Worm (Caenorhabditis elegans) whole organism, L3 larva: Measurements from ENCODE around the gene nmur-1.

Source experiments
- ZK546.5 ChIP-seq: sonication (generic microtip); optimal IDR thresholded peaks from 2 replicates; lab custom pipeline; 2017; ENCODE audit warnings: missing biosample characterization, missing genetic modification characterization
- aly-2 ChIP-seq: fragments of 150-350 bp; optimal IDR thresholded peaks from 2 replicates; lab custom pipeline; 2014; ENCODE audit warnings: missing biosample characterization, missing genetic modification characterization
- ama-1 ChIP-seq: fragments of 150-350 bp; optimal IDR thresholded peaks from 2 replicates; lab custom pipeline; 2018
- ceh-28 ChIP-seq: fragments of 150-350 bp; optimal IDR thresholded peaks from 2 replicates; lab custom pipeline; 2014; ENCODE audit warnings: missing biosample characterization, missing genetic modification reagents, missing genetic modification characterization
- ceh-82 ChIP-seq: fragments of 150-350 bp; optimal IDR thresholded peaks from 2 replicates; lab custom pipeline; 2014; ENCODE audit warnings: missing biosample characterization, missing genetic modification characterization
- elt-1 ChIP-seq: fragments of 150-350 bp; optimal IDR thresholded peaks from 2 replicates; lab custom pipeline; 2014; ENCODE audit warnings: missing biosample characterization, missing genetic modification characterization
- elt-2 ChIP-seq: sonication (generic microtip); optimal IDR thresholded peaks from 2 replicates; lab custom pipeline; 2016; ENCODE audit warnings: missing genetic modification reagents, mild to moderate bottlenecking, missing genetic modification characterization, missing compliant biosample characterization
- elt-3 ChIP-seq, 3 experiments: fragments of 150-350 bp in 1 of 3; sonication (generic microtip) in 2 of 3; optimal IDR thresholded peaks; 2 replicates in 2 of 3; 4 replicates in 1 of 3; lab custom pipeline; 2014 to 2017; ENCODE audit warnings: missing biosample characterization in 3 of 3, missing genetic modification characterization in 3 of 3
- eor-1 ChIP-seq, 2 experiments: fragments of 150-350 bp; optimal IDR thresholded peaks; 2 replicates each; lab custom pipeline; 2014 to 2018; ENCODE audit warnings: missing biosample characterization in 2 of 2, missing genetic modification characterization in 2 of 2
- fkh-10 ChIP-seq: sonication (generic microtip); optimal IDR thresholded peaks from 2 replicates; lab custom pipeline; 2017; ENCODE audit warnings: missing biosample characterization, missing genetic modification reagents, missing genetic modification characterization
- fos-1 ChIP-seq: fragments of 150-350 bp; optimal IDR thresholded peaks from 2 replicates; lab custom pipeline; 2014; ENCODE audit warnings: missing biosample characterization, missing genetic modification characterization
- hmg-11 ChIP-seq: sonication (generic microtip); optimal IDR thresholded peaks from 2 replicates; lab custom pipeline; 2016; ENCODE audit warnings: missing genetic modification characterization, missing compliant biosample characterization
- jun-1 ChIP-seq: fragments of 150-350 bp; optimal IDR thresholded peaks from 2 replicates; lab custom pipeline; 2014; ENCODE audit warnings: missing biosample characterization, missing genetic modification reagents, missing genetic modification characterization
- lin-15B ChIP-seq: fragments of 150-350 bp; optimal IDR thresholded peaks from 2 replicates; lab custom pipeline; 2014; ENCODE audit warnings: missing biosample characterization, missing genetic modification characterization
- lin-39 ChIP-seq: fragments of 150-350 bp; optimal IDR thresholded peaks from 2 replicates; lab custom pipeline; 2018; ENCODE audit warnings: missing biosample characterization, missing genetic modification reagents, missing genetic modification characterization
- lsy-12 ChIP-seq: sonication (generic microtip); optimal IDR thresholded peaks from 2 replicates; lab custom pipeline; 2016; ENCODE audit warnings: mild to moderate bottlenecking, missing genetic modification characterization, missing compliant biosample characterization
- mdl-1 ChIP-seq: fragments of 150-350 bp; optimal IDR thresholded peaks from 2 replicates; lab custom pipeline; 2014; ENCODE audit warnings: missing biosample characterization, missing genetic modification characterization
- nfya-1 ChIP-seq: sonication (generic microtip); optimal IDR thresholded peaks from 2 replicates; lab custom pipeline; 2017; ENCODE audit warnings: missing genetic modification characterization, mild to moderate bottlenecking, missing compliant biosample characterization, antibody characterized with exemption, moderate library complexity; ENCODE audit not compliant: insufficient read depth
- nhr-11 ChIP-seq: fragments of 150-350 bp; optimal IDR thresholded peaks from 2 replicates; lab custom pipeline; 2014; ENCODE audit warnings: missing biosample characterization, missing genetic modification characterization
- nhr-12 ChIP-seq: fragments of 150-350 bp; optimal IDR thresholded peaks from 2 replicates; lab custom pipeline; 2014; ENCODE audit warnings: missing biosample characterization, missing genetic modification characterization
- nhr-23 ChIP-seq: fragments of 150-350 bp; optimal IDR thresholded peaks from 2 replicates; lab custom pipeline; 2014; ENCODE audit warnings: missing biosample characterization, missing genetic modification reagents, missing genetic modification characterization
- nhr-237 ChIP-seq: fragments of 150-350 bp; optimal IDR thresholded peaks from 2 replicates; lab custom pipeline; 2014; ENCODE audit warnings: missing biosample characterization, missing genetic modification characterization
- nhr-43 ChIP-seq: sonication (generic microtip); optimal IDR thresholded peaks from 2 replicates; lab custom pipeline; 2016; ENCODE audit warnings: mild to moderate bottlenecking, missing genetic modification characterization, missing compliant biosample characterization; ENCODE audit not compliant: poor library complexity, severe bottlenecking
- nhr-77 ChIP-seq: fragments of 150-350 bp; optimal IDR thresholded peaks from 2 replicates; lab custom pipeline; 2014; ENCODE audit warnings: missing biosample characterization, missing genetic modification characterization
- pha-4 ChIP-seq: fragments of 150-350 bp; optimal IDR thresholded peaks from 2 replicates; lab custom pipeline; 2014; ENCODE audit warnings: missing biosample characterization, missing genetic modification reagents, missing genetic modification characterization
- pqm-1 ChIP-seq: fragments of 150-350 bp; optimal IDR thresholded peaks from 2 replicates; lab custom pipeline; 2017; ENCODE audit warnings: missing biosample characterization, missing genetic modification characterization, inconsistent platforms
- skn-1 ChIP-seq: fragments of 150-350 bp; optimal IDR thresholded peaks from 2 replicates; lab custom pipeline; 2014; ENCODE audit warnings: missing biosample characterization, missing genetic modification characterization
- snpc-4 ChIP-seq: fragments of 150-350 bp; optimal IDR thresholded peaks from 2 replicates; lab custom pipeline; 2014; ENCODE audit warnings: missing biosample characterization, missing genetic modification characterization
- tbx-2 ChIP-seq: sonication (generic microtip); optimal IDR thresholded peaks from 2 replicates; lab custom pipeline; 2016; ENCODE audit warnings: mild to moderate bottlenecking, missing genetic modification characterization, missing compliant biosample characterization
- unc-39 ChIP-seq: sonication (generic microtip); optimal IDR thresholded peaks from 4 replicates; lab custom pipeline; 2017; ENCODE audit warnings: missing biosample characterization, missing genetic modification characterization
- unc-62 ChIP-seq: fragments of 150-350 bp; sonication (generic microtip); optimal IDR thresholded peaks from 4 replicates; lab custom pipeline; 2014; ENCODE audit warnings: missing biosample characterization, missing genetic modification reagents, missing genetic modification characterization
- ztf-11 ChIP-seq: fragments of 150-350 bp; optimal IDR thresholded peaks from 2 replicates; lab custom pipeline; 2014; ENCODE audit warnings: missing biosample characterization, missing genetic modification characterization
- ztf-4 ChIP-seq: fragments of 150-350 bp; optimal IDR thresholded peaks from 2 replicates; lab custom pipeline; 2014; ENCODE audit warnings: missing biosample characterization, missing genetic modification characterization

The nmur-1 gene

DNA sequence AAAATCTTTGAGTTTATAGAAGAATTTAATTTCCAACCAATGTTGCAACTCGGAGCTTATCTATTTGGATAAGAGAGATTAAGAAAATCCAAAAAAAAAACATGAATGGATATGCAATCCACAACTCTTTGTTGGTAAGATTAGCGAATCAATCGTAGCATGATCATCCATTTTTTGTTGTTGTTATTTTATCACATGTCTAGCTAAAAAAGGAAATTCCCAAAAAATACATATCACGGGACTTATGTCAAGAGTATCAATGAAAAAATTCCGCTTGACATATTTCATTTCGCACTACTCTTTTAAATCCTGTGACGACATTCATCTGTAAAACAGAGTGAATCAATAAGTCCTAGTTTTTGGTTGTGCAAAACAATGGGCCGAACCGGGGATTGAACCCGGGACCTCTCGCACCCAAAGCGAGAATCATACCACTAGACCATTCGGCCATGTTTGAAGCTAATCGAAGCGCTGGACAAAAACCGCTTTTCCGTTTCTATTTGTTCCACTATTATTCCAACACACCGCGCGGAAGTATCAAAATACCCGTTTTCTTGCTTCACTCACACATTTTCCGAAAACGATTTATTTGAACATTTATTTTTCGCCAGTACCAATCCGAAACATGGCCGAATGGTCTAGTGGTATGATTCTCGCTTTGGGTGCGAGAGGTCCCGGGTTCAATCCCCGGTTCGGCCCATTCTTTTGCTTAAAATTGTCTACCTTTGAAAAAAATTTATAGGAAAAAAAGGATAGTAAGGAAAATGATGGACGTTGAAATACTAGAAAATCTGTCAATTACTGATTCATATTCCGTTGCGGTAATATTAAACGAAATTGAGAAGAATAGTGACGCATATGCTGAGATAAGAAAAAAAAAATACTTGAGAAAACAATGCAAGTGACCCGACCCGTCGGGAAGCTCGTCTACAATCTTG, 11.4 kb upstream of the nmur-1 start (continued):
- TF ChIP-seq jun-1 (tag; lab: Kevin White, UChicago) = peak; percentile 10

DNA sequence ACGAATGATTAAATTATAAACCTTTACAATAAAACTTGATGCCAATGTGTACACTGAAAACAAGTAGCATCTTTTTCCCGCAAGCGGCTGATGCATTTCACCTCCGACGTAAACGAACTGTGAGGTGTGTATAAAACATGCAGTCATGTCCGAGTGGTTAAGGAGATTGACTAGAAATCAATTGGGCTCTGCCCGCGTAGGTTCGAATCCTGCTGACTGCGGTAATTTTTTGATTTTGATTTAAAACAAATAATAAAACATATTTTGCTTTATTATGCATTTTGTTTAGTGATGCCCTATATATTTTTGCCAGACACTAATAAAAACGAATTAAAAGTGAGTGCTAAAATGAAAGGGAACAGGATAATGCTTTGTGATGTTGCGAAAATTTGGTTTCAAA, 9.3 kb upstream of the nmur-1 start:
- TF ChIP-seq snpc-4 (no peak), elt-3 (tag; optimal IDR thresholded peaks at IDR 0.05; lab: Kevin White, UChicago) (peak in 1 of 3 experiments; percentile 35), elt-2 (tag; lab: Kevin White, UChicago) (peak; percentile 13), lin-39 (peak; percentile 26), nfya-1 (tag; lab: Kevin White, UChicago) (peak; percentile 25), pha-4 (tag; lab: Kevin White, UChicago) (peak; percentile 57), nhr-43 (tag; lab: Kevin White, UChicago) (no peak), nhr-237 (no peak), ceh-28 (tag; lab: Kevin White, UChicago) (peak; percentile 16), hmg-11 (tag; lab: Kevin White, UChicago) (peak; percentile 43), aly-2 (tag; lab: Kevin White, UChicago) (no peak), eor-1 (tag; optimal IDR thresholded peaks at IDR 0.05; lab: Kevin White, UChicago) (no peak), pqm-1 (tag; lab: Kevin White, UChicago) (peak; percentile 10), nhr-77 (no peak)

DNA sequence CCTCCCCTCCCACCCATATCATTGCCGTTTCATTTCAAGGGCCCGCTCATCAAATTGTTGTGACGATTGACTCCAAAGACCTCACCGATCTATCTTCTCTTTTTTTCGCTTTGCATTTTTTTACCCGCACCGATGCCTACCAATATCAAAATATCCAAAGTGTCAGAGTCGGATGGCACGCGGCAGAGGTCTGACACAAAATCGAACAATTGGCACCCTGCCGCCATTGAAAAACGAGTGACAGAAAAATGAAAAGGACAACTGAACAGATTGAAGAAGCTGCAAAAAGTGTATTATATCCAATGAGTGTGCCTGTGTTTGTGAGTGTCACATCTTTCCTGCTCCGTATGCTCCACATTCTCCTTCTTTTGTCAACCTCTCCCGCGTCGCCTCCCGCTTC, 5.7 kb downstream of the nmur-1 start:
- TF ChIP-seq ama-1 (lab: Kevin White, UChicago) = no peak
- TF ChIP-seq nfya-1 (tag; lab: Kevin White, UChicago) = peak; percentile 26

DNA sequence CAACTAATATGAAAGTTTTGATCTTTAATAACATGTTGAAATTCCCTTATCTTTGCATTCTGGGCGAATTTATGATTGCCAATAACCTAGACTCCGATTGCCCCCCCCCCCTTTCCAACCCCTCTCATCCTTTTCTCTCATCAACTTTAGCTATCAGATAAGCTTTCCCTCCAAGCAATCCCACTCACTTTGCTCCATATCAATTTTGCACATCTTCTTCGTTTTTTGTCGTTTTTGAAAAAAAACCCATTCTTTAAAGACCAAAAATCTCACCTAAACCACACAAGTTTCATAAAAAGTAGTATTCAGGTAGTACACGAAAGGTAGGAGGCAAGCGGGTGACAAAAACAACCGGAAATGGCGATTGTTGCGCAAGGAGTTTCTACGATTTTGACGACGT, 7.1 kb downstream of the nmur-1 start, which contains the start of gene twk-18:
Gene twk-18 (plus strand): TSS at position 301 of the 400 bp plus-strand sequence.
- TF ChIP-seq elt-1 (tag; lab: Kevin White, UChicago) (peak; percentile 55), nhr-23 (tag; lab: Kevin White, UChicago) (no peak)

DNA sequence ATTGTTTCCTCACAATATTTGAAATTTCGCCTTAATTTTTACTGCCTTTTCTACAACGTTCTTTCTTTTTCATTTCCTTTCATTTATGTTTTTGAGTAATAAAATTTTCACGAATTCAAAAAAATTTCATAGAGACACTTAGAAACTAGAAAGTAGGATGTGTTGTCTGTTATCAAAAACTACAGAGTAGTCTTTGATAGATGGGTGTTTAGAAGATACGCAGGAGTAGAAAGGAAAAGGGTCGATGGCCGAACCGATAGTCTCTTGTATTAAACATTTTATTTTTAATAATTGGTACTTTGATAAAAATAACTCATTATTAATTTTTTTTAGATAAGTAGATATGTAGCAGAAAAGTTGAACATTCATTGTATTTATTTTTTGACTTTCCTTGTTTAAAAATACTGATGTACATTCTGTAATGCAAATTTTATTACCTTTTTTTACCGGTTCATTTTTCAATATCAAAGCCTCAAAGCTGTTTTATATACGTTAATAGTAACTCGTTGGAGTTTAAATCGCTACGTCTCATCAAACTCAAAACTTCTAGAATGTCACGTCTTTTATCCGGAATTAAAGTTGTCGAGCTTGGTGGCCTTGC, 11.2 kb downstream of the nmur-1 start, which contains the start of gene C24A3.4:
Gene C24A3.4 (plus strand): TSS at position 551 of the 601 bp plus-strand sequence.
- TF ChIP-seq pqm-1 (tag; lab: Kevin White, UChicago) = peak; percentile 25
- no peak for TF ChIP-seq skn-1 (tag; lab: Kevin White, UChicago)

DNA sequence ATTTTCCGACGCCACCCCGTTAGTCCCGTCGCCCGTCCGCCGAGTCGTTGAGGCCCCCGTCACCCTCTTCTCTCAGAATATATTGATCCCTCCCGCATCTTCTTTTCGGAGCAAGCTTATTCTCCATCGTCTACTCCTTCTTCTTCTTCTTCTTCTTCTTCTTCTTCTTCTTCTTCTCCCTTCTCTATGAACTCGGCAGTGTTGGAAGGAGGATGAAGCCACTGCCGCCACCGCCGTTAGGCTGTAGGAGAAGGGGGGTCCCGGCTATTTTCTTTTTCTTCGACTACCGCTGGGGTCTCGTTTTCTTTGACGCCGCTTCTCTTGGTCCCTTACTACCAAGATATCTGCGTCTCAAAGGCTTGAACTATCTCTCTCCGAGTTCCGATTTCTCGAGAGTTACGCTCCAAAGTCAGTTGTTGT, 14.8 kb downstream of the nmur-1 start:
- TF ChIP-seq aly-2 (tag; lab: Kevin White, UChicago) = no peak
- TF ChIP-seq nhr-11 (tag; lab: Kevin White, UChicago) = no peak
- peak; percentile 71 for TF ChIP-seq nfya-1 (tag; lab: Kevin White, UChicago)
- no peak for TF ChIP-seq elt-2 (tag; lab: Kevin White, UChicago)
- no peak for TF ChIP-seq elt-3 (tag; optimal IDR thresholded peaks at IDR 0.05; lab: Kevin White, UChicago)
- no peak for TF ChIP-seq lin-15B (tag; lab: Kevin White, UChicago)
- no peak for TF ChIP-seq mdl-1 (tag; lab: Kevin White, UChicago)
- TF ChIP-seq ztf-11 (tag; lab: Kevin White, UChicago) = no peak
- no peak for TF ChIP-seq fos-1 (tag; lab: Kevin White, UChicago)
- TF ChIP-seq lsy-12 (tag; lab: Kevin White, UChicago) = peak; percentile 18
- TF ChIP-seq ZK546.5 = no peak
- no peak for TF ChIP-seq ztf-4 (tag; lab: Kevin White, UChicago)
- TF ChIP-seq nhr-12 = no peak
- TF ChIP-seq tbx-2 (tag; lab: Kevin White, UChicago) = peak; percentile 34
- TF ChIP-seq lin-39 = peak; percentile 61
- TF ChIP-seq fkh-10 = peak; percentile 41
- TF ChIP-seq unc-39 (tag; lab: Kevin White, UChicago) = no peak
- peak; percentile 40 for TF ChIP-seq snpc-4
- TF ChIP-seq ama-1 (lab: Kevin White, UChicago) = no peak
- TF ChIP-seq ceh-28 (tag; lab: Kevin White, UChicago) = peak; percentile 4
- peak; percentile 90 for TF ChIP-seq hmg-11 (tag; lab: Kevin White, UChicago)
- peak; percentile 16 for TF ChIP-seq ceh-82 (tag; lab: Kevin White, UChicago)
- no peak for TF ChIP-seq unc-62 (GFP tag; lab: Kevin White, UChicago)
